Worm (Caenorhabditis elegans): ENCODE results near the gene F21C10.9.

ce11 chrV:9130766-9131165 lies 32.3 kb upstream of the F21C10.9 start, which contains the start of gene F21C10.19:
- no peak for TF ChIP-seq lin-35 (GFP tag; optimal IDR thresholded peaks at IDR 0.05)
- TF ChIP-seq ceh-40 (GFP tag; IDR thresholded peaks at IDR 0.05) = no peak
- no peak for TF ChIP-seq pbrm-1 (GFP tag; IDR thresholded peaks at IDR 0.05)
- no peak for TF ChIP-seq F52B5.7 (tag; optimal IDR thresholded peaks at IDR 0.05)
- no peak for TF ChIP-seq sptf-2 (GFP tag; optimal IDR thresholded peaks at IDR 0.05)
- TF ChIP-seq rcor-1 (GFP tag; IDR thresholded peaks at IDR 0.05) = no peak
- TF ChIP-seq unc-62 (GFP tag; optimal IDR thresholded peaks at IDR 0.05) = no peak
- TF ChIP-seq hmg-1.2 (GFP tag; IDR thresholded peaks at IDR 0.05) = no peak
- TF ChIP-seq dox-1 (GFP tag; IDR thresholded peaks at IDR 0.05) = no peak
- no peak for TF ChIP-seq unc-130 (GFP tag; optimal IDR thresholded peaks at IDR 0.05)
- no peak for TF ChIP-seq bed-1 (GFP tag; IDR thresholded peaks at IDR 0.05)

Measured in whole organism, young adult.